Worm (Caenorhabditis elegans): Measurements from ENCODE around the gene srx-128.

Gene srx-128

ce11 chrV:13812330-13812729 is 24.9 kb upstream of the srx-128 start:
- TF ChIP-seq lir-1 (GFP tag; conservative IDR thresholded peaks at IDR 0.05) (no peak), F37B4.10 (GFP tag; IDR thresholded peaks at IDR 0.05) (no peak), snpc-1.1 (tag; optimal IDR thresholded peaks at IDR 0.05; ENCODE audit: insufficient read depth) (no peak), C17E4.6 (GFP tag; IDR thresholded peaks at IDR 0.05) (no peak), hsf-1 (GFP tag; IDR thresholded peaks at IDR 0.05) (no peak), nfya-2 (GFP tag; IDR thresholded peaks at IDR 0.05) (no peak), efl-1 (GFP tag; optimal IDR thresholded peaks at IDR 0.05) (no peak), ztf-25 (GFP tag; IDR thresholded peaks at IDR 0.05) (no peak), ztf-3 (GFP tag; optimal IDR thresholded peaks at IDR 0.05) (no peak), ceh-58 (GFP tag; IDR thresholded peaks at IDR 0.05) (no peak), bed-2 (GFP tag; IDR thresholded peaks at IDR 0.05) (no peak), nfya-1 (tag; optimal IDR thresholded peaks at IDR 0.05; ENCODE audit: borderline replicate concordance, insufficient read depth) (no peak), madf-8 (GFP tag; conservative IDR thresholded peaks at IDR 0.05) (no peak)

ce11 chrV:13812931-13813330 is 24.3 kb upstream of the srx-128 start, which contains the start of gene ceh-24:
Gene ceh-24 (plus strand): TSS chrV:13813231.
- TF ChIP-seq dpl-1 (GFP tag; optimal IDR thresholded peaks at IDR 0.05) (no peak), ceh-91 (GFP tag; IDR thresholded peaks at IDR 0.05) (no peak)

- TF ChIP-seq ztf-26 (tag; optimal IDR thresholded peaks at IDR 0.05) (no peak), ccch-3 (GFP tag; optimal IDR thresholded peaks at IDR 0.05) (no peak), nfya-1 (tag; optimal IDR thresholded peaks at IDR 0.05; ENCODE audit: borderline replicate concordance, insufficient read depth) (no peak), ztf-6 (GFP tag; IDR thresholded peaks at IDR 0.05) (no peak), Y67H2A.10 (GFP tag; conservative IDR thresholded peaks at IDR 0.05) (no peak), B0336.3 (GFP tag; IDR thresholded peaks at IDR 0.05) (no peak), nfya-2 (GFP tag; IDR thresholded peaks at IDR 0.05) (no peak), B0035.1 (tag; optimal IDR thresholded peaks at IDR 0.05) (no peak), ztf-3 (GFP tag; optimal IDR thresholded peaks at IDR 0.05) (no peak), ceh-100 (GFP tag; IDR thresholded peaks at IDR 0.05) (no peak), ztf-28 (GFP tag; IDR thresholded peaks at IDR 0.05) (no peak), ekl-4 (GFP tag; IDR thresholded peaks at IDR 0.05) (no peak), tlf-1 (GFP tag; optimal IDR thresholded peaks at IDR 0.05) (no peak), snpc-3.4 (tag; optimal IDR thresholded peaks at IDR 0.05) (no peak), ceh-58 (GFP tag; IDR thresholded peaks at IDR 0.05) (no peak), F22D6.2 (tag; optimal IDR thresholded peaks at IDR 0.05) (no peak)
Observed at ce11 chrV:13816877-13817276, 20.4 kb upstream of the srx-128 start, which contains the start of gene F55B12.2. Gene F55B12.2 (minus strand): TSS chrV:13816977.

ce11 chrV:13818824-13819408 is 18.4 kb upstream of the srx-128 start, which contains the start of gene sel-10:
Gene sel-10 (plus strand): TSS chrV:13819361.
- TF ChIP-seq lir-1 (GFP tag; conservative IDR thresholded peaks at IDR 0.05), result no peak; the same call in 1 of the 2 replicates
- TF ChIP-seq nhr-80 (tag; optimal IDR thresholded peaks at IDR 0.05), result peak; percentile 66
- TF ChIP-seq pha-4 (tag; optimal IDR thresholded peaks at IDR 0.05), result no peak
- no peak for TF ChIP-seq ztf-3 (GFP tag; optimal IDR thresholded peaks at IDR 0.05)
- no peak for TF ChIP-seq ama-1 (optimal IDR thresholded peaks at IDR 0.05)
- no peak for TF ChIP-seq ama-1 (GFP tag; optimal IDR thresholded peaks at IDR 0.05)
- TF ChIP-seq nhr-179 (tag; optimal IDR thresholded peaks at IDR 0.05), result no peak
- no peak for TF ChIP-seq F39B2.1 (GFP tag; IDR thresholded peaks at IDR 0.05)
- TF ChIP-seq akir-1 (GFP tag; optimal IDR thresholded peaks at IDR 0.05), result no peak
- peak; percentile 31; the same call in 1 of the 2 replicates for TF ChIP-seq rcor-1 (GFP tag; IDR thresholded peaks at IDR 0.05)
- TF ChIP-seq D2030.7 (GFP tag; IDR thresholded peaks at IDR 0.05), result no peak
- TF ChIP-seq ztf-22 (GFP tag; optimal IDR thresholded peaks at IDR 0.05), result no peak
- TF ChIP-seq egrh-3 (GFP tag; IDR thresholded peaks at IDR 0.05), result no peak
- peak; percentile 40 for TF ChIP-seq F23B12.7 (tag; optimal IDR thresholded peaks at IDR 0.05; ENCODE audit: insufficient read depth)
- TF ChIP-seq F10E7.11 (tag; optimal IDR thresholded peaks at IDR 0.05), result no peak
- TF ChIP-seq efl-1 (GFP tag; optimal IDR thresholded peaks at IDR 0.05), result peak; percentile 15
- peak; percentile 67 for TF ChIP-seq ZK185.1 (tag; optimal IDR thresholded peaks at IDR 0.05; ENCODE audit: poor library complexity, severe bottlenecking)
- TF ChIP-seq madf-8 (GFP tag; conservative IDR thresholded peaks at IDR 0.05), result 0 out of 2 replicates have a peak, but pooled peaks have one; percentile 13
- TF ChIP-seq B0336.3 (GFP tag; IDR thresholded peaks at IDR 0.05), result no peak
- TF ChIP-seq B0035.1 (tag; optimal IDR thresholded peaks at IDR 0.05), result no peak
- no peak for TF ChIP-seq F57C9.4 (tag; optimal IDR thresholded peaks at IDR 0.05)

Measured in whole organism, young adult.